Fruit fly (Drosophila melanogaster) whole organism, embryonic: Measurements from ENCODE around the gene rdog.

ENCODE experiments used
- ATbp ChIP-seq: fragments of 200-800 bp; sonication (Bioruptor generic); optimal IDR thresholded peaks from 2 replicates; lab custom pipeline; 2017; ENCODE audit warnings: missing biosample characterization, mild to moderate bottlenecking, missing genetic modification characterization, missing genetic modification reagents
- Atf6 ChIP-seq: fragments of 200-800 bp; sonication (Bioruptor generic); IDR thresholded peaks from 2 replicates; pipeline ENCODE4 v1.3.6; 2022; ENCODE audit warnings: missing biosample characterization, missing genetic modification characterization
- CG10366 ChIP-seq: fragments of 200-800 bp; sonication (Bioruptor generic); IDR thresholded peaks from 2 replicates; pipeline ENCODE4 v1.3.6; 2022; ENCODE audit warnings: missing biosample characterization, missing genetic modification characterization
- CG10431 ChIP-seq: fragments of 200-800 bp; sonication (Bioruptor generic); optimal IDR thresholded peaks from 3 replicates; lab custom pipeline; 2018; ENCODE audit warnings: missing biosample characterization, mild to moderate bottlenecking, missing genetic modification characterization
- CG1647 ChIP-seq: fragments of 200-800 bp; sonication (Bioruptor generic); optimal IDR thresholded peaks from 3 replicates; lab custom pipeline; 2016; ENCODE audit warnings: missing biosample characterization, missing genetic modification characterization
- CG17568 ChIP-seq: fragments of 200-800 bp; sonication (Bioruptor generic); optimal IDR thresholded peaks from 2 replicates; lab custom pipeline; 2018; ENCODE audit warnings: missing biosample characterization, mild to moderate bottlenecking, missing genetic modification characterization, moderate library complexity
- CG2116 ChIP-seq: fragments of 200-800 bp; sonication (Bioruptor generic); optimal IDR thresholded peaks from 3 replicates; lab custom pipeline; 2018; ENCODE audit warnings: missing biosample characterization, mild to moderate bottlenecking, missing genetic modification characterization
- CG2120 ChIP-seq: fragments of 200-800 bp; sonication (Bioruptor generic); optimal IDR thresholded peaks from 3 replicates; lab custom pipeline; 2016; ENCODE audit warnings: missing biosample characterization, missing genetic modification characterization
- CG2678 ChIP-seq: fragments of 200-800 bp; sonication (Bioruptor generic); optimal IDR thresholded peaks from 3 replicates; lab custom pipeline; 2019; ENCODE audit warnings: missing biosample characterization, mild to moderate bottlenecking, missing genetic modification characterization, moderate library complexity
- CG30020 ChIP-seq: fragments of 200-800 bp; optimal IDR thresholded peaks from 2 replicates; lab custom pipeline; 2019; ENCODE audit warnings: missing biosample characterization, mild to moderate bottlenecking, missing genetic modification characterization, moderate library complexity
- CG31224 ChIP-seq: fragments of 200-800 bp; sonication (Bioruptor generic); IDR thresholded peaks from 2 replicates; pipeline ENCODE4 v1.3.6; 2022; ENCODE audit warnings: missing biosample characterization, missing genetic modification characterization
- CG34422 ChIP-seq: fragments of 200-800 bp; sonication (Bioruptor generic); IDR thresholded peaks from 3 replicates; pipeline ENCODE4 v1.3.6; 2022; ENCODE audit warnings: missing biosample characterization, missing genetic modification characterization
- CG4730 ChIP-seq: fragments of 200-800 bp; sonication (Bioruptor generic); IDR thresholded peaks from 2 replicates; pipeline ENCODE4 v1.3.6; 2022; ENCODE audit warnings: missing biosample characterization, missing genetic modification characterization
- CG6791 ChIP-seq: fragments of 200-800 bp; sonication (Bioruptor generic); IDR thresholded peaks from 3 replicates; pipeline ENCODE4 v1.3.6; 2022; ENCODE audit warnings: missing biosample characterization, missing genetic modification characterization; ENCODE audit not compliant: partially characterized antibody
- CG7963 ChIP-seq: fragments of 200-800 bp; sonication (Bioruptor generic); IDR thresholded peaks from 3 replicates; pipeline ENCODE4 v1.3.6; 2022; ENCODE audit warnings: missing biosample characterization, missing genetic modification characterization; ENCODE audit not compliant: partially characterized antibody
- CG9215 ChIP-seq: fragments of 200-800 bp; sonication (Bioruptor generic); IDR thresholded peaks from 2 replicates; pipeline ENCODE4 v1.3.6; 2022; ENCODE audit warnings: missing biosample characterization, missing genetic modification characterization
- CHES-1-like ChIP-seq: fragments of 200-800 bp; sonication (Bioruptor generic); optimal IDR thresholded peaks from 2 replicates; lab custom pipeline; 2016; ENCODE audit warnings: missing biosample characterization, missing genetic modification characterization
- CoRest ChIP-seq: fragments of 200-800 bp; sonication (Bioruptor generic); optimal IDR thresholded peaks from 3 replicates; lab custom pipeline; 2018; ENCODE audit warnings: missing biosample characterization, mild to moderate bottlenecking, missing genetic modification characterization, moderate library complexity
- Dip3 ChIP-seq: fragments of 200-800 bp; sonication (Bioruptor generic); optimal IDR thresholded peaks from 3 replicates; lab custom pipeline; 2016; ENCODE audit warnings: missing biosample characterization, missing genetic modification characterization
- E2f2 ChIP-seq: fragments of 200-800 bp; sonication (Bioruptor generic); IDR thresholded peaks from 2 replicates; pipeline ENCODE4 v1.3.6; 2022; ENCODE audit warnings: missing biosample characterization, missing genetic modification characterization
- Elba2 ChIP-seq: fragments of 200-800 bp; sonication (Bioruptor generic); optimal IDR thresholded peaks from 3 replicates; lab custom pipeline; 2016; ENCODE audit warnings: missing biosample characterization, missing genetic modification characterization
- Hr39 ChIP-seq: fragments of >200 bp; optimal IDR thresholded peaks from 2 replicates; lab custom pipeline; 2017
- MBD-R2 ChIP-seq: fragments of 200-800 bp; sonication (Bioruptor generic); IDR thresholded peaks from 2 replicates; pipeline ENCODE4 v1.3.6; 2022; ENCODE audit warnings: missing biosample characterization, missing genetic modification characterization
- Ravus ChIP-seq: fragments of 200-800 bp; sonication (Bioruptor generic); IDR thresholded peaks from 2 replicates; pipeline ENCODE4 v1.3.6; 2022; ENCODE audit warnings: missing biosample characterization, missing genetic modification characterization
- Scr ChIP-seq: fragments of 200-800 bp; sonication (Bioruptor generic); IDR thresholded peaks from 2 replicates; pipeline ENCODE4 v1.3.6; 2022; ENCODE audit warnings: missing biosample characterization, missing genetic modification characterization; ENCODE audit not compliant: partially characterized antibody
- Side ChIP-seq: fragments of 200-800 bp; sonication (Bioruptor generic); optimal IDR thresholded peaks from 2 replicates; lab custom pipeline; 2016; ENCODE audit warnings: missing biosample characterization, missing genetic modification characterization
- Sox100B ChIP-seq: fragments of 200-800 bp; sonication (Bioruptor generic); optimal IDR thresholded peaks from 3 replicates; lab custom pipeline; 2018; ENCODE audit warnings: missing biosample characterization, mild to moderate bottlenecking, missing genetic modification characterization
- Sox102F ChIP-seq: fragments of 200-800 bp; sonication (Bioruptor generic); optimal IDR thresholded peaks from 2 replicates; lab custom pipeline; 2018; ENCODE audit warnings: missing biosample characterization, mild to moderate bottlenecking, missing genetic modification characterization, moderate library complexity
- btn ChIP-seq: fragments of 200-800 bp; sonication (Bioruptor generic); optimal IDR thresholded peaks from 2 replicates; lab custom pipeline; 2016; ENCODE audit warnings: missing biosample characterization, missing genetic modification characterization
- cg ChIP-seq: fragments of 200-800 bp; sonication (Bioruptor generic); optimal IDR thresholded peaks from 3 replicates; lab custom pipeline; 2019; ENCODE audit warnings: missing biosample characterization, mild to moderate bottlenecking, missing genetic modification characterization, moderate library complexity
- dpn ChIP-seq, 2 experiments: fragments of 200-800 bp; sonication (Bioruptor generic); optimal IDR thresholded peaks; 3 replicates each; lab custom pipeline; 2016; ENCODE audit warnings: missing biosample characterization in 2 of 2, missing genetic modification characterization in 2 of 2
- fd102C ChIP-seq: fragments of 200-800 bp; sonication (Bioruptor generic); optimal IDR thresholded peaks from 2 replicates; lab custom pipeline; 2018; ENCODE audit warnings: missing biosample characterization, mild to moderate bottlenecking, missing genetic modification characterization, moderate library complexity
- fd96Cb ChIP-seq: fragments of 200-800 bp; sonication (Bioruptor generic); optimal IDR thresholded peaks from 2 replicates; lab custom pipeline; 2018; ENCODE audit warnings: missing biosample characterization, mild to moderate bottlenecking, missing genetic modification characterization, moderate library complexity
- fu2 ChIP-seq: fragments of 200-800 bp; sonication (Bioruptor generic); optimal IDR thresholded peaks from 2 replicates; lab custom pipeline; 2016; ENCODE audit warnings: missing biosample characterization, missing genetic modification characterization
- ind ChIP-seq: fragments of 200-800 bp; sonication (Bioruptor generic); optimal IDR thresholded peaks from 3 replicates; lab custom pipeline; 2016; ENCODE audit warnings: missing biosample characterization, missing genetic modification characterization
- lmd ChIP-seq: fragments of 200-800 bp; sonication (Bioruptor generic); IDR thresholded peaks from 2 replicates; pipeline ENCODE4 v1.3.6; 2022; ENCODE audit warnings: missing biosample characterization, missing genetic modification characterization
- mirr ChIP-seq: fragments of 200-800 bp; sonication (Bioruptor generic); optimal IDR thresholded peaks from 3 replicates; lab custom pipeline; 2018; ENCODE audit warnings: missing biosample characterization, mild to moderate bottlenecking, missing genetic modification characterization
- nerfin-2 ChIP-seq: fragments of 200-800 bp; sonication (Bioruptor generic); IDR thresholded peaks from 2 replicates; pipeline ENCODE4 v1.3.6; 2022; ENCODE audit warnings: missing biosample characterization, missing genetic modification characterization; ENCODE audit not compliant: partially characterized antibody
- nmo ChIP-seq: fragments of 200-800 bp; sonication (Bioruptor generic); optimal IDR thresholded peaks from 2 replicates; lab custom pipeline; 2018; ENCODE audit warnings: missing biosample characterization, mild to moderate bottlenecking, missing genetic modification characterization, moderate library complexity
- pfk ChIP-seq: fragments of 200-800 bp; sonication (Bioruptor generic); optimal IDR thresholded peaks from 2 replicates; lab custom pipeline; 2018; ENCODE audit warnings: missing biosample characterization, mild to moderate bottlenecking, missing genetic modification characterization, moderate library complexity
- pho ChIP-seq: fragments of 200-800 bp; sonication (Bioruptor generic); optimal IDR thresholded peaks from 2 replicates; lab custom pipeline; 2016; ENCODE audit warnings: missing biosample characterization, missing genetic modification characterization
- psq ChIP-seq: fragments of 200-800 bp; sonication (Bioruptor generic); optimal IDR thresholded peaks from 2 replicates; lab custom pipeline; 2017; ENCODE audit warnings: missing biosample characterization, missing genetic modification characterization
- pzg ChIP-seq: fragments of 200-800 bp; sonication (Bioruptor generic); optimal IDR thresholded peaks from 3 replicates; lab custom pipeline; 2018; ENCODE audit warnings: missing biosample characterization, mild to moderate bottlenecking, missing genetic modification characterization, moderate library complexity
- tgo ChIP-seq: fragments of 200-800 bp; sonication (Bioruptor generic); IDR thresholded peaks from 3 replicates; pipeline ENCODE4 v1.3.6; 2022; ENCODE audit warnings: missing biosample characterization, missing genetic modification characterization
- vfl ChIP-seq: fragments of 200-800 bp; sonication (Bioruptor generic); optimal IDR thresholded peaks from 2 replicates; lab custom pipeline; 2016; ENCODE audit warnings: missing biosample characterization, missing genetic modification characterization
- vnd ChIP-seq: fragments of 200-800 bp; sonication (Bioruptor generic); IDR thresholded peaks from 3 replicates; pipeline ENCODE4 v1.3.6; 2022; ENCODE audit warnings: missing biosample characterization, missing genetic modification characterization; ENCODE audit not compliant: partially characterized antibody
- wek ChIP-seq: fragments of 200-800 bp; sonication (Bioruptor generic); optimal IDR thresholded peaks from 3 replicates; lab custom pipeline; 2018; ENCODE audit warnings: missing biosample characterization, mild to moderate bottlenecking, missing genetic modification characterization, moderate library complexity
- z ChIP-seq: fragments of 200-800 bp; sonication (Bioruptor generic); IDR thresholded peaks from 3 replicates; pipeline ENCODE4 v1.3.6; 2022; ENCODE audit warnings: missing biosample characterization, missing genetic modification characterization
- zf30C ChIP-seq: fragments of 200-800 bp; sonication (Bioruptor generic); optimal IDR thresholded peaks from 3 replicates; lab custom pipeline; 2018; ENCODE audit warnings: missing biosample characterization, mild to moderate bottlenecking, missing genetic modification characterization

rdog gene

DNA sequence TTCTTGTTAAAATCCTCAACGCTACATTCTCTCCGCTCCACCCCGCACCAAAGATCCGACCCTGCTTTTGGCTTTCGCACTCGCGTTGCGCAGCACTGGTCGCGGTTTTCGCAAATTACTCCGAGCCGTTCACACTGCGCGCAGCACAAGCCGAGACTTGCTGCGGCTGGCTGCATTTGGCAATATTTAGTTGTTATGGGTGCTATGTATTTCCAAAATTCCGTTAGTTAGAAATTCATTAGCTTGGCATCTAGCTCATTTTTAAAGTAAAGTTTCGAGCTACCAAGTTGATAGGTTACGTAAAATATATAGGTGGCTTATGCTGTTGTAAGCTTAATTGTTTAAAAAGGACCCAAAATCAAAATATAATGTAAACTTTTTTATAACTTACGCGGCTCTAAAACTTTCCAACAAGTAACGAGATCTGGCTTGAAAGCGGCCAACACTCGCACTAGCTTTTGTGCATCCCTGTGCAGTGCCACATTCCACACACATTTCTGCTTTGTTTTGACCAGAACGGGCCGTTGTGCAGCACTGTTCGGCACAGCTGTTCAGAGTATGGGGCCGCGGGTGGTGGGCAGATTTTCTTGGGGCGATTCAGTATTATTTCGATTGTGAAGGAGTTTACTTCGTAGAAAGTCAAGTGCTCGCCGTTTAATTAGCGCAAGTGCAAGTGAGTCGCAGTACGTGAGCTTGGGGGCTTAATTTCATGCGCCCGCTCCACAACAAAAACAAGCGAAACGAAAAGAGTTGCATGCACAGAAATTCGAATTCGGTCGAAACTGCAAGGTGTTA is 34.9 kb upstream of the rdog start, which contains the start of the genes yem and Ctl2 (continued):
- peak; percentile 55 for TF ChIP-seq lmd (GFP tag; lab: Robert Waterston, UW)
- TF ChIP-seq fu2 (GFP tag; lab: Kevin White, UChicago), result peak; percentile 86
- TF ChIP-seq nmo (GFP tag; lab: Kevin White, UChicago), result peak; percentile 83
- peak; percentile 68 to 84 for TF ChIP-seq dpn (GFP tag; optimal IDR thresholded peaks at IDR 0.05; lab: Kevin White, UChicago)
- peak; percentile 29; the same call in 1 of the 3 replicates for TF ChIP-seq CG6791 (GFP tag; lab: Robert Waterston, UW)
- no peak; the same call in none of the 2 replicates for TF ChIP-seq CG31224 (GFP tag; lab: Robert Waterston, UW)
- no peak for TF ChIP-seq Scr (GFP tag; lab: Robert Waterston, UW)
- TF ChIP-seq cg (GFP tag; lab: Kevin White, UChicago), result no peak
- TF ChIP-seq CoRest (tag; lab: Kevin White, UChicago), result peak; percentile 83
- peak; percentile 77 for TF ChIP-seq Side (GFP tag; lab: Kevin White, UChicago)
- peak; percentile 92 for TF ChIP-seq CG2120 (GFP tag; lab: Kevin White, UChicago)
- peak; percentile 50 for TF ChIP-seq btn
- TF ChIP-seq CG10431 (GFP tag; lab: Kevin White, UChicago), result no peak
- TF ChIP-seq Atf6 (GFP tag; lab: Robert Waterston, UW), result 0 out of 2 replicates have a peak, but pooled peaks have one; percentile 8
- TF ChIP-seq fd102C (GFP tag; lab: Kevin White, UChicago), result no peak
- no peak for TF ChIP-seq Sox100B
- peak; percentile 91 for TF ChIP-seq pho
- peak; percentile 48 for TF ChIP-seq CG10366 (GFP tag; lab: Robert Waterston, UW)
- peak; percentile 6 for TF ChIP-seq mirr
- TF ChIP-seq CG1647 (GFP tag; lab: Kevin White, UChicago), result peak; percentile 61
- TF ChIP-seq vnd (GFP tag; lab: Robert Waterston, UW), result no peak
- TF ChIP-seq ATbp (GFP tag; lab: Kevin White, UChicago), result peak; percentile 19
- TF ChIP-seq CG34422 (GFP tag; lab: Robert Waterston, UW), result peak; percentile 68
- TF ChIP-seq CG7963 (GFP tag; lab: Robert Waterston, UW), result no peak

DNA sequence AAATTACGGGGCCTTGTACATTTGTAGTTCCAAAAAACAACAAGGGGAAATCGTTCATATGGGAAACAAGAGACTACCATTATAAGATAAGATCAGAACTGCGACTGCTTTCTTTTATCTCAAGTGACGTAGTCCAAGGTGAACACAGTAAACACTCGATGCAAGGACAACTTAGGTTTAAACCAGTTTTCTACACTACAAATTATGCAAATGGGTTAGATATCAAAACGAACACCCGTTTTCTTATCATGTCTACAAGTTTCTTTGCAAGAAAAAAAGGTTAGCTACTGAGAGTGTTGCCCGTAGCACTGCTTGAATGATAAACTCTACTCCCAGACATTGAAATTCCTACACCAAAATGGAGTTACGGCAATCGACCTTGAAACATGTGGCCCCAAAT is 33.8 kb upstream of the rdog start:
- TF ChIP-seq Sox102F (GFP tag; lab: Kevin White, UChicago) (peak; percentile 70), vfl (GFP tag; lab: Kevin White, UChicago) (no peak), Dip3 (GFP tag; lab: Kevin White, UChicago) (peak; percentile 44), lmd (GFP tag; lab: Robert Waterston, UW) (peak; percentile 74), nerfin-2 (no peak), Ravus (GFP tag; lab: Robert Waterston, UW) (peak; percentile 9; the same call in 1 of the 2 replicates), tgo (GFP tag; lab: Robert Waterston, UW) (peak; percentile 73), fd96Cb (tag; lab: Kevin White, UChicago) (peak; percentile 67), wek (GFP tag; lab: Kevin White, UChicago) (peak; percentile 54), CG17568 (GFP tag; lab: Kevin White, UChicago) (no peak), CG2678 (tag; lab: Kevin White, UChicago) (peak; percentile 72), Hr39 (no peak), zf30C (GFP tag; lab: Kevin White, UChicago) (no peak), psq (no peak), z (GFP tag; lab: Robert Waterston, UW) (no peak; the same call in 2 of the 3 replicates), E2f2 (GFP tag; lab: Robert Waterston, UW) (peak; percentile 33; the same call in 1 of the 2 replicates), Elba2 (GFP tag; lab: Kevin White, UChicago) (no peak), ind (GFP tag; lab: Kevin White, UChicago) (peak; percentile 69), pzg (GFP tag; lab: Kevin White, UChicago) (no peak), CG30020 (tag; lab: Kevin White, UChicago) (no peak), pfk (GFP tag; lab: Kevin White, UChicago) (no peak), MBD-R2 (peak; percentile 58), CG9215 (GFP tag; lab: Robert Waterston, UW) (peak; percentile 56), CHES-1-like (peak; percentile 68), CG2116 (no peak), CG4730 (GFP tag; lab: Robert Waterston, UW) (peak; percentile 67)
